Fruit fly (Drosophila melanogaster): ENCODE data around the gene RpS4.
A peak's percentile ranks its signal among the peaks of the same experiment; 100 is the strongest.

RpS4 gene

DNA sequence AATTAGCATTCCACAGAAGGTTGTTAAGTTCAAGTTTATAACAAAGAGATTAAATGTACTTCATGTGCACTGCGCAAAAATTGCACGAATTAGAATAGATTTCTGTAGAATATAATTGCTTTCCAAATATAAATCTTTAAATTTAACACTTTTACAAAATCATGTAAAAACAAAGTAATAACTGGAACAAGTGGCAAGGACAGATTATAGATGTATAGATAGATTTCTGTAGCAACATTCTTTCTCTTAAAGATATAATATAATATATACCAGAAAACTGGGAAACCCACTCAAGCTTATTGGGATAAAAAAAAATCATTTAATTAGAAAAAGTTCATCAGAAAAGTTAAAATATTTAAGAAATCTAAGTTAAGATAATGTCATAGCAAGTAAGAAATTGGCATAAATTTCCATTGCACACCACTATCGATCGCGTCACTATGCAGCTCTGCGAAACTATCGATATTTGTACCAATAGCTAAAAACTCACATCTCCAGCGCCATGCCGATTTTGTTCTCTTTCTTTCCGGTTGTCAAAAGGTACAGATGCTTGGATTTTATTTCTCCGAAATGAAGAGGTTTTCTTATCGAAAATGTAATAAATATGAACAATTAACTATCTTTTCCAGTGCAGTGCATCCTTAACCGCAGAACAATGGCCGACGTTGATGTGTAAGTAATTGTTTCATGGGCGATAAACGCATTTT lies 18.5 kb upstream of the RpS4 start, which contains the start of gene RpS12:
RpS12 (plus strand) TSS at position 499 of the 707 bp plus-strand sequence.
- TF ChIP-seq CG11456 (GFP tag; IDR thresholded peaks at IDR 0.05) (peak; percentile 91), CG3407 (GFP tag; optimal IDR thresholded peaks at IDR 0.05) (peak; percentile 58), CG17829 (tag; optimal IDR thresholded peaks at IDR 0.05) (peak; percentile 35), Hand (GFP tag; optimal IDR thresholded peaks at IDR 0.05) (peak; percentile 60), Awh (GFP tag; IDR thresholded peaks at IDR 0.05) (0 out of 2 replicates have a peak, but pooled peaks have one; percentile 49), fd96Cb (tag; optimal IDR thresholded peaks at IDR 0.05) (peak; percentile 34), row (GFP tag; IDR thresholded peaks at IDR 0.05) (peak; percentile 80), Dll (GFP tag; IDR thresholded peaks at IDR 0.05; ENCODE audit: partially characterized antibody) (peak; percentile 76), Bgb (GFP tag; IDR thresholded peaks at IDR 0.05; ENCODE audit: partially characterized antibody) (peak; percentile 91), CG4360 (GFP tag; IDR thresholded peaks at IDR 0.05) (no peak), BtbVII (GFP tag; optimal IDR thresholded peaks at IDR 0.05) (peak; percentile 77), zfh2 (GFP tag; optimal IDR thresholded peaks at IDR 0.05) (peak; percentile 78), CkIIα-i1 (GFP tag; IDR thresholded peaks at IDR 0.05) (0 out of 2 replicates have a peak, but pooled peaks have one; percentile 38), Doc2 (GFP tag; IDR thresholded peaks at IDR 0.05) (no peak), h (optimal IDR thresholded peaks at IDR 0.05) (no peak), chif (GFP tag; optimal IDR thresholded peaks at IDR 0.05) (peak; percentile 50 to 75), HmgD (GFP tag; optimal IDR thresholded peaks at IDR 0.05) (peak; percentile 69), H15 (GFP tag; IDR thresholded peaks at IDR 0.05) (peak; percentile 79; the same call in 2 of the 3 replicates), hbn (GFP tag; IDR thresholded peaks at IDR 0.05; ENCODE audit: partially characterized antibody) (peak; percentile 63), CG8281 (tag; optimal IDR thresholded peaks at IDR 0.05) (peak; percentile 44), sc (optimal IDR thresholded peaks at IDR 0.05) (no peak), sc (GFP tag; optimal IDR thresholded peaks at IDR 0.05) (peak; percentile 43), CG17328 (GFP tag; IDR thresholded peaks at IDR 0.05) (peak; percentile 83), Doc3 (GFP tag; IDR thresholded peaks at IDR 0.05; ENCODE audit: partially characterized antibody) (peak; percentile 52; the same call in 1 of the 3 replicates), az2 (GFP tag; optimal IDR thresholded peaks at IDR 0.05) (peak; percentile 48), shn (GFP tag; optimal IDR thresholded peaks at IDR 0.05) (peak; percentile 83), CG13424 (tag; optimal IDR thresholded peaks at IDR 0.05) (peak; percentile 45), unc-4 (GFP tag; IDR thresholded peaks at IDR 0.05; ENCODE audit: partially characterized antibody) (peak; percentile 65), pita (GFP tag; optimal IDR thresholded peaks at IDR 0.05) (no peak), Bteb2 (GFP tag; optimal IDR thresholded peaks at IDR 0.05) (peak; percentile 60), Usf (GFP tag; optimal IDR thresholded peaks at IDR 0.05) (peak; percentile 43), Mrtf (GFP tag; IDR thresholded peaks at IDR 0.05) (peak; percentile 77; the same call in 2 of the 3 replicates), CoRest (tag; optimal IDR thresholded peaks at IDR 0.05) (peak; percentile 71), Sox102F (GFP tag; optimal IDR thresholded peaks at IDR 0.05) (peak; percentile 34), cas (GFP tag; IDR thresholded peaks at IDR 0.05) (peak; percentile 79), Neu2 (GFP tag; optimal IDR thresholded peaks at IDR 0.05; ENCODE audit: borderline replicate concordance) (peak; percentile 21), Drgx (GFP tag; IDR thresholded peaks at IDR 0.05) (no peak; the same call in none of the 2 replicates), chinmo (GFP tag; IDR thresholded peaks at IDR 0.05; ENCODE audit: partially characterized antibody) (peak; percentile 60; the same call in 1 of the 4 replicates), CG1233 (GFP tag; optimal IDR thresholded peaks at IDR 0.05) (peak; percentile 77), CG3995 (GFP tag; optimal IDR thresholded peaks at IDR 0.05) (peak; percentile 65), mld (GFP tag; IDR thresholded peaks at IDR 0.05; ENCODE audit: partially characterized antibody) (peak; percentile 70; the same call in 2 of the 3 replicates), CG2712 (tag; optimal IDR thresholded peaks at IDR 0.05) (peak; percentile 43), CG31224 (GFP tag; IDR thresholded peaks at IDR 0.05) (peak; percentile 29; the same call in 1 of the 2 replicates), rib (GFP tag; IDR thresholded peaks at IDR 0.05) (peak; percentile 17; the same call in 1 of the 2 replicates), Stat92E (GFP tag; optimal IDR thresholded peaks at IDR 0.05) (peak in 1 of 3 experiments; percentile 59), CG15601 (tag; optimal IDR thresholded peaks at IDR 0.05) (peak; percentile 56), wor (GFP tag; IDR thresholded peaks at IDR 0.05) (peak; percentile 37), CG10431 (GFP tag; optimal IDR thresholded peaks at IDR 0.05) (peak; percentile 75)
